Fruit fly (Drosophila melanogaster): ENCODE results near the gene CG9269.

DNA sequence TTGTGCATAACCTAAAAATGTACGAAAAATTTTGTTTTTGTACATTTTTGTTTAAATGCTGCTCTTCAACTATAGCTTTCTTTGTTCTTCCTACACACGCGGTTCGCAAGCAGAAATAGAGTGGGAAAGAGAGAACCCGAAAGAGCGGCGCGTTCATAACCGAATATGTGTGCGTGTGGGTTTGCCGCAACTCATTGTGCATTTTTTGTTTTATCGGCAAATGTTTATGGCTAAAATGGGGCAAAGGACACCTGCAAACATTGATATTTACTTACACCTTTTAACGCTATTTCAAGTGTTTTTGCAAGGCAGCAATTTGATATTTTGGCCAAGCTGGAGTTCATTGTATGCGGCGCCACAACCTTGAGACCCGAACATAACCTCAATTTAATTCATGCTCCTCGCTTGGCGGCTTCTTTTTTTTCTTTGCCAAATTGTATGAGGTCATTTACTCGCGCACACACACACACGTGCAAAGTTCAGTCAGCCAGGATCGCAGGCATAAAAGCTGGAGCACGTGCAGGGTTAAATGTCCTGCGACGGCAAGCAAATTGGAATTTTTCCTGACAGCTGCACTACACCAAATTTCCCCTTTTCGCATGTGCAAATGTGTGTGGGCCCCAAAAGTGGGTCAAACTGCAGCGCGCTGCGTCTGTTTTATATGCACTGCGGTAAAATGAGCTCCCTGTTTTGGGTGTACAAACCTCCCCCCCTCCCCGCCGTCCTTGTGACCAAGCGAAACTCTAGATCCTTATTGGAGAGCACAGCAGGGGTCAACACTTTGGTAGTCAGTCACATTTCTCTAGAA, 32.2 kb downstream of the CG9269 start:
- TF ChIP-seq D1 (tag; optimal IDR thresholded peaks at IDR 0.05) (no peak), CG34367 (tag; optimal IDR thresholded peaks at IDR 0.05) (no peak), CG32121 (GFP tag; IDR thresholded peaks at IDR 0.05) (no peak), rn (GFP tag; IDR thresholded peaks at IDR 0.05) (no peak), Pif1B (GFP tag; optimal IDR thresholded peaks at IDR 0.05) (no peak)
